Fruit fly (Drosophila melanogaster) whole organism, embryonic: ENCODE data around the gene CG13931.

ENCODE experiments used
- CG2712 ChIP-seq: fragments of 200-800 bp; optimal IDR thresholded peaks from 3 replicates; lab custom pipeline; 2019; ENCODE audit warnings: missing biosample characterization, mild to moderate bottlenecking, missing genetic modification characterization, moderate library complexity
- h ChIP-seq: fragments of >200 bp; optimal IDR thresholded peaks from 2 replicates; lab custom pipeline; 2017

- TF ChIP-seq h (lab: Kevin White, UChicago), result no peak
- no peak for TF ChIP-seq CG2712
Measured at dm6 chr3L:1726747-1727146, 24.5 kb upstream of the CG13931 start.
